Fruit fly (Drosophila melanogaster) whole organism, embryonic: ENCODE measurements around the gene CG33695.

Experiments used
- Abd-B ChIP-seq: fragments of 200-800 bp; sonication (Bioruptor generic); optimal IDR thresholded peaks from 2 replicates; lab custom pipeline; 2018; ENCODE audit warnings: missing biosample characterization, mild to moderate bottlenecking, missing genetic modification characterization, moderate library complexity
- Antp ChIP-seq: fragments of 200-800 bp; sonication (Bioruptor generic); optimal IDR thresholded peaks from 3 replicates; lab custom pipeline; 2016; ENCODE audit warnings: missing biosample characterization, missing genetic modification characterization
- Bgb ChIP-seq: fragments of 200-800 bp; sonication (Bioruptor generic); IDR thresholded peaks from 2 replicates; pipeline ENCODE4 v1.3.6; 2022; ENCODE audit warnings: missing biosample characterization, missing genetic modification characterization; ENCODE audit not compliant: partially characterized antibody
- BtbVII ChIP-seq: fragments of 200-800 bp; sonication (Bioruptor generic); optimal IDR thresholded peaks from 3 replicates; lab custom pipeline; 2017; ENCODE audit warnings: missing biosample characterization, mild to moderate bottlenecking, missing genetic modification characterization
- C15 ChIP-seq: fragments of 200-800 bp; sonication (Bioruptor generic); IDR thresholded peaks from 3 replicates; pipeline ENCODE4 v1.3.6; 2022; ENCODE audit warnings: missing biosample characterization, missing genetic modification characterization
- CG10267 ChIP-seq: fragments of 200-800 bp; sonication (Bioruptor generic); optimal IDR thresholded peaks from 2 replicates; lab custom pipeline; 2018; ENCODE audit warnings: missing biosample characterization, mild to moderate bottlenecking, missing genetic modification characterization, moderate library complexity
- CG10321 ChIP-seq: fragments of 200-800 bp; sonication (Bioruptor generic); IDR thresholded peaks from 2 replicates; pipeline ENCODE4 v1.3.6; 2022; ENCODE audit warnings: missing biosample characterization, missing genetic modification characterization
- CG10543 ChIP-seq: fragments of 200-800 bp; sonication (Bioruptor generic); optimal IDR thresholded peaks from 3 replicates; lab custom pipeline; 2017; ENCODE audit warnings: missing biosample characterization, mild to moderate bottlenecking, missing genetic modification characterization, moderate library complexity
- CG10979 ChIP-seq: fragments of 200-800 bp; sonication (Bioruptor generic); optimal IDR thresholded peaks from 2 replicates; lab custom pipeline; 2018; ENCODE audit warnings: missing biosample characterization, mild to moderate bottlenecking, missing genetic modification characterization, moderate library complexity
- CG11247 ChIP-seq: fragments of 200-800 bp; sonication (Bioruptor generic); IDR thresholded peaks from 2 replicates; pipeline ENCODE4 v1.3.6; 2022; ENCODE audit warnings: missing biosample characterization, missing genetic modification characterization
- CG11504 ChIP-seq: fragments of 200-800 bp; sonication (Bioruptor generic); optimal IDR thresholded peaks from 3 replicates; lab custom pipeline; 2019; ENCODE audit warnings: missing biosample characterization, mild to moderate bottlenecking, missing genetic modification characterization, moderate library complexity
- CG12071 ChIP-seq: fragments of 200-800 bp; sonication (Bioruptor generic); optimal IDR thresholded peaks from 3 replicates; lab custom pipeline; 2018; ENCODE audit warnings: missing biosample characterization, mild to moderate bottlenecking, missing genetic modification characterization
- CG12155 ChIP-seq: fragments of 200-800 bp; sonication (Bioruptor generic); optimal IDR thresholded peaks from 3 replicates; lab custom pipeline; 2016; ENCODE audit warnings: missing biosample characterization, missing genetic modification characterization
- CG13424 ChIP-seq: fragments of 200-800 bp; sonication (Bioruptor generic); optimal IDR thresholded peaks from 2 replicates; lab custom pipeline; 2019; ENCODE audit warnings: missing biosample characterization, mild to moderate bottlenecking, missing genetic modification characterization, moderate library complexity
- CG15011 ChIP-seq: fragments of 200-800 bp; sonication (Bioruptor generic); optimal IDR thresholded peaks from 3 replicates; lab custom pipeline; 2018; ENCODE audit warnings: missing biosample characterization, mild to moderate bottlenecking, missing genetic modification characterization
- CG15514 ChIP-seq: fragments of 200-800 bp; sonication (Bioruptor generic); optimal IDR thresholded peaks from 3 replicates; lab custom pipeline; 2017; ENCODE audit warnings: missing biosample characterization, missing genetic modification characterization, mild to moderate bottlenecking, moderate library complexity, missing genetic modification reagents
- CG15601 ChIP-seq: fragments of 200-800 bp; sonication (Bioruptor generic); optimal IDR thresholded peaks from 3 replicates; lab custom pipeline; 2019; ENCODE audit warnings: missing biosample characterization, mild to moderate bottlenecking, missing genetic modification characterization, moderate library complexity
- CG17328 ChIP-seq: fragments of 200-800 bp; sonication (Bioruptor generic); IDR thresholded peaks from 2 replicates; pipeline ENCODE4 v1.3.6; 2022; ENCODE audit warnings: missing biosample characterization, missing genetic modification characterization
- CG17568 ChIP-seq: fragments of 200-800 bp; sonication (Bioruptor generic); optimal IDR thresholded peaks from 2 replicates; lab custom pipeline; 2018; ENCODE audit warnings: missing biosample characterization, mild to moderate bottlenecking, missing genetic modification characterization, moderate library complexity
- CG18599 ChIP-seq: fragments of 200-800 bp; sonication (Bioruptor generic); optimal IDR thresholded peaks from 3 replicates; lab custom pipeline; 2017; ENCODE audit warnings: missing biosample characterization, missing genetic modification characterization, mild to moderate bottlenecking, moderate library complexity, missing genetic modification reagents
- CG2120 ChIP-seq: fragments of 200-800 bp; sonication (Bioruptor generic); optimal IDR thresholded peaks from 3 replicates; lab custom pipeline; 2016; ENCODE audit warnings: missing biosample characterization, missing genetic modification characterization
- CG2129 ChIP-seq: fragments of 200-800 bp; sonication (Bioruptor generic); IDR thresholded peaks from 2 replicates; pipeline ENCODE4 v1.3.6; 2022; ENCODE audit warnings: missing biosample characterization, missing genetic modification characterization; ENCODE audit not compliant: partially characterized antibody
- CG2712 ChIP-seq: fragments of 200-800 bp; optimal IDR thresholded peaks from 3 replicates; lab custom pipeline; 2019; ENCODE audit warnings: missing biosample characterization, mild to moderate bottlenecking, missing genetic modification characterization, moderate library complexity
- CG31224 ChIP-seq: fragments of 200-800 bp; sonication (Bioruptor generic); IDR thresholded peaks from 2 replicates; pipeline ENCODE4 v1.3.6; 2022; ENCODE audit warnings: missing biosample characterization, missing genetic modification characterization
- CG31365 ChIP-seq: fragments of 200-800 bp; sonication (Bioruptor generic); optimal IDR thresholded peaks from 2 replicates; lab custom pipeline; 2018; ENCODE audit warnings: missing biosample characterization, mild to moderate bottlenecking, missing genetic modification characterization
- CG32767 ChIP-seq: fragments of 200-800 bp; sonication (Bioruptor generic); IDR thresholded peaks from 2 replicates; pipeline ENCODE4 v1.3.6; 2022; ENCODE audit warnings: missing biosample characterization, missing genetic modification characterization
- CG4360 ChIP-seq: fragments of 200-800 bp; sonication (Bioruptor generic); IDR thresholded peaks from 2 replicates; pipeline ENCODE4 v1.3.6; 2022; ENCODE audit warnings: missing biosample characterization, missing genetic modification characterization
- CG6272 ChIP-seq: fragments of 200-800 bp; sonication (Bioruptor generic); IDR thresholded peaks from 2 replicates; pipeline ENCODE4 v1.3.6; 2022; ENCODE audit warnings: missing biosample characterization, missing genetic modification characterization
- CG8359 ChIP-seq: fragments of 200-800 bp; sonication (Bioruptor generic); optimal IDR thresholded peaks from 2 replicates; lab custom pipeline; 2017; ENCODE audit warnings: missing biosample characterization, mild to moderate bottlenecking, missing genetic modification characterization, borderline replicate concordance
- CG8478 ChIP-seq: fragments of >200 bp; optimal IDR thresholded peaks from 2 replicates; lab custom pipeline; 2018
- CG8765 ChIP-seq: fragments of 200-800 bp; sonication (Bioruptor generic); IDR thresholded peaks from 2 replicates; pipeline ENCODE4 v1.3.6; 2022; ENCODE audit warnings: missing biosample characterization, missing genetic modification characterization
- CoRest ChIP-seq: fragments of 200-800 bp; sonication (Bioruptor generic); optimal IDR thresholded peaks from 3 replicates; lab custom pipeline; 2018; ENCODE audit warnings: missing biosample characterization, mild to moderate bottlenecking, missing genetic modification characterization, moderate library complexity
- Dref ChIP-seq: fragments of 200-800 bp; sonication (Bioruptor generic); IDR thresholded peaks from 2 replicates; pipeline ENCODE4 v1.3.6; 2022; ENCODE audit warnings: missing biosample characterization, missing genetic modification characterization
- Ets65A ChIP-seq: fragments of 200-800 bp; sonication (Bioruptor generic); peaks from one replicate; lab custom pipeline; 2016; ENCODE audit warnings: missing biosample characterization, missing genetic modification characterization
- Hr39 ChIP-seq: fragments of >200 bp; optimal IDR thresholded peaks from 2 replicates; lab custom pipeline; 2017
- Meics ChIP-seq: fragments of 200-800 bp; sonication (Bioruptor generic); optimal IDR thresholded peaks from 2 replicates; lab custom pipeline; 2017; ENCODE audit warnings: missing biosample characterization, mild to moderate bottlenecking, missing genetic modification characterization
- Nf-YC ChIP-seq: fragments of 200-800 bp; optimal IDR thresholded peaks from 3 replicates; lab custom pipeline; 2019; ENCODE audit warnings: missing biosample characterization, mild to moderate bottlenecking, missing genetic modification characterization, moderate library complexity
- ac ChIP-seq: fragments of 200-800 bp; sonication (Bioruptor generic); optimal IDR thresholded peaks from 3 replicates; lab custom pipeline; 2017; ENCODE audit warnings: missing biosample characterization, mild to moderate bottlenecking, missing genetic modification characterization
- bsh ChIP-seq, 2 experiments: fragments of 200-800 bp; sonication (Bioruptor generic); optimal IDR thresholded peaks; 2 replicates each; lab custom pipeline; 2017 to 2018; ENCODE audit warnings: mild to moderate bottlenecking in 2 of 2, missing biosample characterization in 2 of 2, missing genetic modification characterization in 2 of 2, moderate library complexity in 1 of 2
- dmrt11E ChIP-seq: fragments of 200-800 bp; sonication (Bioruptor generic); optimal IDR thresholded peaks from 3 replicates; lab custom pipeline; 2018; ENCODE audit warnings: missing biosample characterization, mild to moderate bottlenecking, missing genetic modification characterization, moderate library complexity
- esg ChIP-seq: fragments of 200-800 bp; sonication (Bioruptor generic); conservative IDR thresholded peaks from 2 replicates; pipeline ENCODE4 v1.3.6; 2022; ENCODE audit warnings: missing biosample characterization, missing genetic modification characterization
- h ChIP-seq: fragments of >200 bp; optimal IDR thresholded peaks from 2 replicates; lab custom pipeline; 2017
- knrl ChIP-seq: fragments of 200-800 bp; sonication (Bioruptor generic); IDR thresholded peaks from 3 replicates; pipeline ENCODE4 v1.3.6; 2022; ENCODE audit warnings: missing biosample characterization, missing genetic modification characterization; ENCODE audit not compliant: partially characterized antibody
- luna ChIP-seq: fragments of 200-800 bp; sonication (Bioruptor generic); optimal IDR thresholded peaks from 2 replicates; lab custom pipeline; 2016; ENCODE audit warnings: missing biosample characterization, missing genetic modification characterization
- mirr ChIP-seq: fragments of 200-800 bp; sonication (Bioruptor generic); optimal IDR thresholded peaks from 3 replicates; lab custom pipeline; 2018; ENCODE audit warnings: missing biosample characterization, mild to moderate bottlenecking, missing genetic modification characterization
- nom ChIP-seq: fragments of 200-800 bp; sonication (Bioruptor generic); optimal IDR thresholded peaks from 2 replicates; lab custom pipeline; 2017; ENCODE audit warnings: missing biosample characterization, missing genetic modification characterization, mild to moderate bottlenecking, moderate library complexity, missing genetic modification reagents
- sc ChIP-seq, 3 experiments: fragments of >200 bp in 2 of 3; fragments of 200-800 bp in 1 of 3; sonication (Bioruptor generic) in 1 of 3; optimal IDR thresholded peaks; 2 replicates in 2 of 3; 3 replicates in 1 of 3; lab custom pipeline; 2017; ENCODE audit warnings: mild to moderate bottlenecking in 1 of 3, missing biosample characterization in 1 of 3, missing genetic modification characterization in 1 of 3, missing genetic modification reagents in 1 of 3
- sens ChIP-seq: fragments of 200-800 bp; sonication (Bioruptor generic); peaks from one replicate; lab custom pipeline; 2016; ENCODE audit warnings: missing biosample characterization, missing genetic modification characterization
- sqz ChIP-seq: fragments of 200-800 bp; sonication (Bioruptor generic); optimal IDR thresholded peaks from 3 replicates; lab custom pipeline; 2018; ENCODE audit warnings: missing biosample characterization, mild to moderate bottlenecking, missing genetic modification characterization
- tap ChIP-seq: fragments of 200-800 bp; optimal IDR thresholded peaks from 3 replicates; lab custom pipeline; 2019; ENCODE audit warnings: missing biosample characterization, mild to moderate bottlenecking, missing genetic modification characterization, moderate library complexity

The CG33695 gene

DNA sequence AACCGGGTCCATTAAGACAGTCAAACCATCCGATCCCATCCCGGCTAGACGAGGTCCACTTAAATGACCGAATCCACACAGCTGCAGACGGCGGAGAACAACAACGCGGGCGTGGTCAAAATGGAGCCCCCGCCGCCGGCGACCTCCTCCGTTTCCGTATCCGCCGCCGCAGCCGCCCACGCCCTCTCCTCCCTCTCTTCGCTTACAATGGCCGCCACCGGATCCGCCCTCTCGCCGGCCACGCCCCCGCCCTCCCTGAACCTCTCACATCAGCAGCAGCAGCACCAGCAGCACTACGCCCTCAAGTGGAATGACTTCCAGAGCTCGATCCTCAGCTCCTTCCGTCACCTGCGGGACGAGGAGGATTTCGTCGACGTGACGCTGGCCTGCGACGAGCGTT lies 42.3 kb upstream of the CG33695 start:
- no peak for TF ChIP-seq CG17568 (GFP tag; lab: Kevin White, UChicago)
- TF ChIP-seq Hr39 (lab: Kevin White, UChicago), result peak; percentile 69
- no peak for TF ChIP-seq BtbVII (GFP tag; lab: Kevin White, UChicago)

DNA sequence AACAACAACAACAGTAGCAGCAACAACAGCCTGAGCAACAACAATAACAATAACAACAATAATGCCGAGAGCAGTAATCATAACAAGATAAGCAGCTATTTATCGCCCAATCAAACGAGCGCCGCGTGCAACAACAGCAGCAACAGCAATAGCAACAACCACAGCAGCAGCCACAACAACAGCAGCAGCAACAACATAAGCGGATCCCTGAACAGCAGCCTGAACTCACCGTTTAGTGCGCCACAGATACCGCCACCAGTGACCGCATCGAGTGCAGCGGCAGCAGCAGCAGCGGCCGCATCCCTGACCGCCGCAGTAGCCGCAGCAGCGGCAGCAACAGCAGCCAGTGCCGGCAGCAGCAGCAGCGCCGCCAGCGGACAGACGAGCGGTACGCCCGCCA lies 41.5 kb upstream of the CG33695 start:
- peak; percentile 35 for TF ChIP-seq Ets65A (GFP tag; lab: Kevin White, UChicago)
- no peak for TF ChIP-seq h
- no peak for TF ChIP-seq CoRest (tag; lab: Kevin White, UChicago)
- no peak for TF ChIP-seq CG8765
- peak; percentile 86 for TF ChIP-seq CG4360 (GFP tag; lab: Robert Waterston, UW)
- no peak for TF ChIP-seq sc (optimal IDR thresholded peaks at IDR 0.05; lab: Kevin White, UChicago)
- no peak for TF ChIP-seq sc (GFP tag; optimal IDR thresholded peaks at IDR 0.05; lab: Kevin White, UChicago)
- TF ChIP-seq luna (GFP tag; lab: Kevin White, UChicago), result no peak
- no peak for TF ChIP-seq Abd-B (GFP tag; lab: Kevin White, UChicago)
- no peak for TF ChIP-seq CG15514 (GFP tag; lab: Kevin White, UChicago)
- TF ChIP-seq ac (GFP tag; lab: Kevin White, UChicago), result no peak
- TF ChIP-seq CG10543 (GFP tag; lab: Kevin White, UChicago), result no peak
- TF ChIP-seq CG6272 (GFP tag; lab: Robert Waterston, UW), result no peak
- no peak for TF ChIP-seq mirr (GFP tag; lab: Kevin White, UChicago)
- TF ChIP-seq CG11247 (GFP tag; lab: Robert Waterston, UW), result no peak
- no peak for TF ChIP-seq Meics
- no peak for TF ChIP-seq CG15011 (GFP tag; lab: Kevin White, UChicago)
- TF ChIP-seq sens (GFP tag; lab: Kevin White, UChicago), result peak; percentile 3
- no peak for TF ChIP-seq CG12071 (GFP tag; lab: Kevin White, UChicago)
- no peak for TF ChIP-seq CG32767 (GFP tag; lab: Robert Waterston, UW)
- TF ChIP-seq nom (GFP tag; lab: Kevin White, UChicago), result no peak
- no peak for TF ChIP-seq knrl
- no peak for TF ChIP-seq dmrt11E
- TF ChIP-seq CG10321 (GFP tag; lab: Robert Waterston, UW), result no peak

DNA sequence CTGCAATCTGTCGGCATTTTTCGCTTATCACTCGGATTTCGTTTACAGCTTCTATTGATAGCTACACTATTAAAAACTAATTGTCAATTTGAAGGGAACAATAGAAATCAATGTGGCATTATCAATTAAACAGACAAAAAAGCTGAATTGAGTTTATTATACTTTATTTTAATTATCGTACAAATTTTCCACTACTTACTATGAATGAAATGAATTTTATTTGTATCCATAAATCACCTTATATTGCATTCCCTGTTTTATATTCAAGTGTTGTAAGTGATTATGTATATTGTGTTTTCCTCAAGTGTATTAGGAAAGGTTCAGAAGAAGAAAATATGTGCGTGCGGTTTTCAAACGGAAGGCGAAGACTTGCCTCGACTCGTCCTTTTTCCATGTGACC lies 33.9 kb upstream of the CG33695 start:
- no peak for TF ChIP-seq CG8478 (lab: Kevin White, UChicago)
- TF ChIP-seq CG10979 (tag; lab: Kevin White, UChicago), result no peak
- TF ChIP-seq CG10267 (tag; lab: Kevin White, UChicago), result peak; percentile 9
- TF ChIP-seq CG31224 (GFP tag; lab: Robert Waterston, UW), result no peak
- no peak for TF ChIP-seq CG31365 (tag; lab: Kevin White, UChicago)
- no peak for TF ChIP-seq Nf-YC (tag; lab: Kevin White, UChicago)
- TF ChIP-seq CG2129, result no peak
- TF ChIP-seq bsh (GFP tag; optimal IDR thresholded peaks at IDR 0.05; lab: Kevin White, UChicago), result peak in 1 of 2 experiments; percentile 10
- peak; percentile 10 for TF ChIP-seq CG2712 (tag; lab: Kevin White, UChicago)
- TF ChIP-seq CG13424 (tag; lab: Kevin White, UChicago), result peak; percentile 19
- no peak for TF ChIP-seq CG17328 (GFP tag; lab: Robert Waterston, UW)
- TF ChIP-seq CG2120 (GFP tag; lab: Kevin White, UChicago), result peak; percentile 26
- no peak for TF ChIP-seq Meics
- no peak for TF ChIP-seq tap (tag; lab: Kevin White, UChicago)
- peak; percentile 69 for TF ChIP-seq CG11504 (tag; lab: Kevin White, UChicago)
- peak; percentile 29 for TF ChIP-seq CG18599 (GFP tag; lab: Kevin White, UChicago)
- TF ChIP-seq CG12155 (GFP tag; lab: Kevin White, UChicago), result no peak
- TF ChIP-seq esg (GFP tag; lab: Robert Waterston, UW), result no peak
- no peak for TF ChIP-seq CG15601 (tag; lab: Kevin White, UChicago)
- TF ChIP-seq sqz (GFP tag; lab: Kevin White, UChicago), result no peak
- TF ChIP-seq Antp (GFP tag; lab: Kevin White, UChicago), result no peak
- no peak for TF ChIP-seq Bgb (GFP tag; lab: Robert Waterston, UW)
- no peak for TF ChIP-seq Dref (GFP tag; lab: Robert Waterston, UW)
- no peak for TF ChIP-seq C15 (GFP tag; lab: Robert Waterston, UW)
- TF ChIP-seq CG8359, result no peak
